Fruit fly (Drosophila melanogaster): ENCODE data around the gene CG34345.

Gene CG34345

dm6 chr2L:6610683-6611373, 12.1 kb upstream of the CG34345 start, which contains the start of gene CG11050:
CG11050 (plus strand) TSS chr2L:6611011.
- TF ChIP-seq TFAM (GFP tag; optimal IDR thresholded peaks at IDR 0.05) (no peak), ERR (GFP tag; optimal IDR thresholded peaks at IDR 0.05) (peak; percentile 89), mld (GFP tag; IDR thresholded peaks at IDR 0.05; ENCODE audit: partially characterized antibody) (0 out of 3 replicates have a peak, but pooled peaks have one; percentile 33), CG3726 (GFP tag; IDR thresholded peaks at IDR 0.05) (0 out of 3 replicates have a peak, but pooled peaks have one; percentile 17), CG17568 (GFP tag; optimal IDR thresholded peaks at IDR 0.05) (peak; percentile 44), Meics (GFP tag; optimal IDR thresholded peaks at IDR 0.05) (peak; percentile 79), jumu (GFP tag; optimal IDR thresholded peaks at IDR 0.05) (peak; percentile 80), sqz (GFP tag; optimal IDR thresholded peaks at IDR 0.05) (no peak), CG34422 (GFP tag; IDR thresholded peaks at IDR 0.05) (peak; percentile 77), sr (GFP tag; IDR thresholded peaks at IDR 0.05) (peak; percentile 30; the same call in 1 of the 3 replicates), slp2 (GFP tag; optimal IDR thresholded peaks at IDR 0.05) (peak; percentile 69), sc (optimal IDR thresholded peaks at IDR 0.05) (no peak), sc (GFP tag; optimal IDR thresholded peaks at IDR 0.05) (no peak), onecut (GFP tag; IDR thresholded peaks at IDR 0.05) (peak; percentile 61), Side (GFP tag; optimal IDR thresholded peaks at IDR 0.05) (peak; percentile 81), CG3163 (GFP tag; optimal IDR thresholded peaks at IDR 0.05) (peak; percentile 75), ind (GFP tag; optimal IDR thresholded peaks at IDR 0.05) (peak; percentile 77), CG11504 (tag; optimal IDR thresholded peaks at IDR 0.05) (peak; percentile 80), aop (GFP tag; IDR thresholded peaks at IDR 0.05) (peak; percentile 37; the same call in 1 of the 2 replicates), CG12299 (tag; optimal IDR thresholded peaks at IDR 0.05) (peak; percentile 61), sima (GFP tag; optimal IDR thresholded peaks at IDR 0.05) (peak; percentile 19), tgo (GFP tag; IDR thresholded peaks at IDR 0.05) (peak; percentile 60), D (optimal IDR thresholded peaks at IDR 0.05) (no peak), D (GFP tag; optimal IDR thresholded peaks at IDR 0.05) (no peak), Xrp1 (GFP tag; IDR thresholded peaks at IDR 0.05) (peak; percentile 75), eyg (GFP tag; optimal IDR thresholded peaks at IDR 0.05) (peak; percentile 74), slbo (GFP tag; IDR thresholded peaks at IDR 0.05) (peak; percentile 89), Bteb2 (GFP tag; optimal IDR thresholded peaks at IDR 0.05) (peak; percentile 84), CG17361 (GFP tag; IDR thresholded peaks at IDR 0.05) (peak; percentile 67), CG1832 (GFP tag; optimal IDR thresholded peaks at IDR 0.05) (no peak), CG7372 (GFP tag; IDR thresholded peaks at IDR 0.05) (peak; percentile 75), CG33557 (GFP tag; optimal IDR thresholded peaks at IDR 0.05) (peak; percentile 32), dan (GFP tag; IDR thresholded peaks at IDR 0.05) (no peak), hbn (GFP tag; IDR thresholded peaks at IDR 0.05; ENCODE audit: partially characterized antibody) (peak; percentile 46; the same call in 1 of the 2 replicates), otp (GFP tag; IDR thresholded peaks at IDR 0.05) (0 out of 3 replicates have a peak, but pooled peaks have one; percentile 70), NC2α (GFP tag; optimal IDR thresholded peaks at IDR 0.05) (peak; percentile 56), CG1024 (GFP tag; IDR thresholded peaks at IDR 0.05) (peak; percentile 72), psq (GFP tag; optimal IDR thresholded peaks at IDR 0.05) (peak; percentile 48), CG2199 (GFP tag; IDR thresholded peaks at IDR 0.05) (peak; percentile 74; the same call in 1 of the 3 replicates), Sry-δ (GFP tag; optimal IDR thresholded peaks at IDR 0.05) (peak; percentile 73), CG10565 (GFP tag; optimal IDR thresholded peaks at IDR 0.05) (no peak), org-1 (GFP tag; optimal IDR thresholded peaks at IDR 0.05) (peak; percentile 55), Blimp-1 (GFP tag; optimal IDR thresholded peaks at IDR 0.05) (peak; percentile 71), kay (GFP tag; optimal IDR thresholded peaks at IDR 0.05) (peak; percentile 100), CG42726 (GFP tag; IDR thresholded peaks at IDR 0.05; ENCODE audit: partially characterized antibody) (peak; percentile 75), CG9437 (GFP tag; optimal IDR thresholded peaks at IDR 0.05) (peak; percentile 36), gfzf (GFP tag; optimal IDR thresholded peaks at IDR 0.05) (peak; percentile 90), CG4730 (GFP tag; IDR thresholded peaks at IDR 0.05) (peak; percentile 56; the same call in 1 of the 2 replicates), CG30020 (tag; optimal IDR thresholded peaks at IDR 0.05) (peak; percentile 7), HLH3B (GFP tag; IDR thresholded peaks at IDR 0.05) (peak; percentile 67)

Measured in whole organism, embryonic.